Fruit fly (Drosophila melanogaster) whole organism, embryonic: ENCODE data around the gene CG15914.

Source experiments
- Atf6 ChIP-seq: fragments of 200-800 bp; sonication (Bioruptor generic); IDR thresholded peaks from 2 replicates; pipeline ENCODE4 v1.3.6; 2022; ENCODE audit warnings: missing biosample characterization, missing genetic modification characterization
- Awh ChIP-seq: fragments of 200-800 bp; sonication (Bioruptor generic); IDR thresholded peaks from 2 replicates; pipeline ENCODE4, ENCODE4 v1.3.6; 2022; ENCODE audit warnings: missing biosample characterization, missing genetic modification characterization
- BEAF-32 ChIP-seq: fragments of 200-800 bp; sonication (Bioruptor generic); optimal IDR thresholded peaks from 3 replicates; lab custom pipeline; 2017; ENCODE audit warnings: missing biosample characterization, missing genetic modification characterization, mild to moderate bottlenecking, moderate library complexity, missing genetic modification reagents
- Bgb ChIP-seq: fragments of 200-800 bp; sonication (Bioruptor generic); IDR thresholded peaks from 2 replicates; pipeline ENCODE4 v1.3.6; 2022; ENCODE audit warnings: missing biosample characterization, missing genetic modification characterization; ENCODE audit not compliant: partially characterized antibody
- CG11456 ChIP-seq: fragments of 200-800 bp; sonication (Bioruptor generic); IDR thresholded peaks from 3 replicates; pipeline ENCODE4 v1.3.6; 2022; ENCODE audit warnings: missing biosample characterization, missing genetic modification characterization
- CG12104 ChIP-seq: fragments of 200-800 bp; sonication (Bioruptor generic); optimal IDR thresholded peaks from 3 replicates; lab custom pipeline; 2016; ENCODE audit warnings: missing biosample characterization, missing genetic modification characterization
- CG18476 ChIP-seq: fragments of 200-800 bp; sonication (Bioruptor generic); optimal IDR thresholded peaks from 2 replicates; lab custom pipeline; 2016; ENCODE audit warnings: missing biosample characterization, mild to moderate bottlenecking, missing genetic modification characterization
- CG18619 ChIP-seq: fragments of 200-800 bp; sonication (Bioruptor generic); optimal IDR thresholded peaks from 3 replicates; lab custom pipeline; 2017; ENCODE audit warnings: missing biosample characterization, mild to moderate bottlenecking, missing genetic modification characterization
- CG2202 ChIP-seq: fragments of 200-800 bp; sonication (Bioruptor generic); optimal IDR thresholded peaks from 2 replicates; lab custom pipeline; 2018; ENCODE audit warnings: missing biosample characterization, mild to moderate bottlenecking, missing genetic modification characterization
- CG2889 ChIP-seq: fragments of 200-800 bp; sonication (Bioruptor generic); IDR thresholded peaks from 3 replicates; pipeline ENCODE4 v1.3.6; 2022; ENCODE audit warnings: missing biosample characterization, missing genetic modification characterization
- CG31224 ChIP-seq: fragments of 200-800 bp; sonication (Bioruptor generic); IDR thresholded peaks from 2 replicates; pipeline ENCODE4 v1.3.6; 2022; ENCODE audit warnings: missing biosample characterization, missing genetic modification characterization
- CG31388 ChIP-seq: fragments of 200-800 bp; sonication (Bioruptor generic); optimal IDR thresholded peaks from 2 replicates; lab custom pipeline; 2016; ENCODE audit warnings: missing biosample characterization, missing genetic modification characterization
- CG31441 ChIP-seq: fragments of 200-800 bp; sonication (Bioruptor generic); IDR thresholded peaks from 2 replicates; pipeline ENCODE4 v1.3.6; 2022; ENCODE audit warnings: missing biosample characterization, missing genetic modification characterization
- CG3281 ChIP-seq: fragments of 200-800 bp; sonication (Bioruptor generic); optimal IDR thresholded peaks from 3 replicates; lab custom pipeline; 2017; ENCODE audit warnings: missing biosample characterization, mild to moderate bottlenecking, missing genetic modification characterization
- CG3726 ChIP-seq: fragments of 200-800 bp; sonication (Bioruptor generic); IDR thresholded peaks from 3 replicates; pipeline ENCODE4, ENCODE4 v1.3.6; 2022; ENCODE audit warnings: missing biosample characterization, missing genetic modification characterization
- CG6254 ChIP-seq: fragments of 200-800 bp; sonication (Bioruptor generic); optimal IDR thresholded peaks from 3 replicates; lab custom pipeline; 2017; ENCODE audit warnings: mild to moderate bottlenecking, missing biosample characterization, missing genetic modification reagents, missing genetic modification characterization
- CG7357 ChIP-seq: fragments of 200-800 bp; sonication (Bioruptor generic); IDR thresholded peaks from 3 replicates; pipeline ENCODE4 v1.3.6; 2022; ENCODE audit warnings: missing biosample characterization, missing genetic modification characterization
- CHES-1-like ChIP-seq: fragments of 200-800 bp; sonication (Bioruptor generic); optimal IDR thresholded peaks from 2 replicates; lab custom pipeline; 2016; ENCODE audit warnings: missing biosample characterization, missing genetic modification characterization
- Chrac-16 ChIP-seq: fragments of 200-800 bp; sonication (Bioruptor generic); optimal IDR thresholded peaks from 3 replicates; lab custom pipeline; 2016; ENCODE audit warnings: missing biosample characterization, missing genetic modification characterization
- Dfd ChIP-seq, 2 experiments: fragments of >200 bp; optimal IDR thresholded peaks; 2 replicates each; lab custom pipeline; 2017; ENCODE audit warnings: missing biosample characterization in 2 of 2, missing genetic modification characterization in 2 of 2
- Fer2 ChIP-seq: fragments of 200-800 bp; sonication (Bioruptor generic); optimal IDR thresholded peaks from 2 replicates; lab custom pipeline; 2018; ENCODE audit warnings: missing biosample characterization, mild to moderate bottlenecking, missing genetic modification characterization, moderate library complexity
- Gsc ChIP-seq: fragments of 200-800 bp; sonication (Bioruptor generic); IDR thresholded peaks from 2 replicates; pipeline ENCODE4 v1.3.6; 2022; ENCODE audit warnings: missing biosample characterization, missing genetic modification characterization
- Lpt ChIP-seq: fragments of >200 bp; optimal IDR thresholded peaks from 2 replicates; lab custom pipeline; 2018; ENCODE audit warnings: missing biosample characterization, missing genetic modification characterization
- NFAT ChIP-seq: fragments of 200-800 bp; sonication (Bioruptor generic); IDR thresholded peaks from 2 replicates; pipeline ENCODE4 v1.3.6; 2022; ENCODE audit warnings: missing biosample characterization, missing genetic modification characterization
- Optix ChIP-seq: fragments of 200-800 bp; sonication (Bioruptor generic); IDR thresholded peaks from 3 replicates; pipeline ENCODE4 v1.3.6; 2022; ENCODE audit warnings: missing biosample characterization, missing genetic modification characterization
- Rfx ChIP-seq: fragments of 200-800 bp; sonication (Bioruptor generic); IDR thresholded peaks from 2 replicates; pipeline ENCODE4 v1.3.6; 2022; ENCODE audit warnings: missing biosample characterization, missing genetic modification characterization
- Scr ChIP-seq: fragments of 200-800 bp; sonication (Bioruptor generic); IDR thresholded peaks from 2 replicates; pipeline ENCODE4 v1.3.6; 2022; ENCODE audit warnings: missing biosample characterization, missing genetic modification characterization; ENCODE audit not compliant: partially characterized antibody
- Trl ChIP-seq, 3 experiments: fragments of >200 bp in 2 of 3; fragments of 200-800 bp in 1 of 3; sonication (Bioruptor generic) in 1 of 3; optimal IDR thresholded peaks; 2 replicates in 1 of 3; 3 replicates in 2 of 3; lab custom pipeline; 2016 to 2017; ENCODE audit warnings: missing biosample characterization in 1 of 3, missing genetic modification characterization in 1 of 3
- bowl ChIP-seq: fragments of 200-800 bp; sonication (Bioruptor generic); IDR thresholded peaks from 2 replicates; pipeline ENCODE4 v1.3.6; 2022; ENCODE audit warnings: missing biosample characterization, missing genetic modification characterization
- croc ChIP-seq: fragments of 200-800 bp; sonication (Bioruptor generic); conservative IDR thresholded peaks from 3 replicates; pipeline ENCODE4 v1.3.6; 2022; ENCODE audit warnings: missing biosample characterization, missing genetic modification characterization
- dan ChIP-seq: fragments of 200-800 bp; sonication (Bioruptor generic); IDR thresholded peaks from 2 replicates; pipeline ENCODE4 v1.3.6; 2022; ENCODE audit warnings: missing biosample characterization, missing genetic modification characterization
- dati ChIP-seq: fragments of 200-800 bp; sonication (Bioruptor generic); IDR thresholded peaks from 2 replicates; pipeline ENCODE4 v1.3.6; 2022; ENCODE audit warnings: missing biosample characterization, missing genetic modification characterization
- emc ChIP-seq: fragments of 200-800 bp; sonication (Bioruptor generic); optimal IDR thresholded peaks from 2 replicates; lab custom pipeline; 2016; ENCODE audit warnings: missing biosample characterization, missing genetic modification characterization
- ewg ChIP-seq: fragments of 200-800 bp; sonication (Bioruptor generic); optimal IDR thresholded peaks from 3 replicates; lab custom pipeline; 2017; ENCODE audit warnings: mild to moderate bottlenecking, missing biosample characterization, missing genetic modification reagents, missing genetic modification characterization
- grau ChIP-seq: fragments of 200-800 bp; optimal IDR thresholded peaks from 3 replicates; lab custom pipeline; 2019; ENCODE audit warnings: missing biosample characterization, mild to moderate bottlenecking, missing genetic modification characterization, moderate library complexity
- hb ChIP-seq: fragments of 200-800 bp; sonication (Bioruptor generic); IDR thresholded peaks from 3 replicates; pipeline ENCODE4 v1.3.6; 2022; ENCODE audit warnings: missing biosample characterization, missing genetic modification characterization; ENCODE audit not compliant: partially characterized antibody
- knrl ChIP-seq: fragments of 200-800 bp; sonication (Bioruptor generic); IDR thresholded peaks from 3 replicates; pipeline ENCODE4 v1.3.6; 2022; ENCODE audit warnings: missing biosample characterization, missing genetic modification characterization; ENCODE audit not compliant: partially characterized antibody
- nmo ChIP-seq: fragments of 200-800 bp; sonication (Bioruptor generic); optimal IDR thresholded peaks from 2 replicates; lab custom pipeline; 2018; ENCODE audit warnings: missing biosample characterization, mild to moderate bottlenecking, missing genetic modification characterization, moderate library complexity
- onecut ChIP-seq: fragments of 200-800 bp; sonication (Bioruptor generic); IDR thresholded peaks from 2 replicates; pipeline ENCODE4 v1.3.6; 2022; ENCODE audit warnings: missing biosample characterization, missing genetic modification characterization
- pan ChIP-seq, 4 experiments: fragments of >200 bp in 3 of 4; fragments of 200-800 bp in 1 of 4; sonication (Bioruptor generic) in 1 of 4; optimal IDR thresholded peaks in 3 of 4; IDR thresholded peaks in 1 of 4; 2 replicates each; pipeline versions ENCODE4 v1.3.6 to Lab custom; 2017 to 2022; ENCODE audit warnings: missing biosample characterization in 2 of 4, missing genetic modification characterization in 2 of 4, mixed read lengths in 1 of 4
- prd ChIP-seq, 3 experiments: fragments of >200 bp in 2 of 3; fragments of 200-800 bp in 1 of 3; sonication (Bioruptor generic) in 1 of 3; optimal IDR thresholded peaks in 2 of 3; IDR thresholded peaks in 1 of 3; 2 replicates in 2 of 3; 3 replicates in 1 of 3; pipeline versions ENCODE4 v1.3.6 to Lab custom; 2017 to 2022; ENCODE audit warnings: missing biosample characterization in 1 of 3, missing genetic modification characterization in 1 of 3
- pros ChIP-seq: fragments of 200-800 bp; sonication (Bioruptor generic); optimal IDR thresholded peaks from 3 replicates; lab custom pipeline; 2019; ENCODE audit warnings: missing biosample characterization, mild to moderate bottlenecking, missing genetic modification characterization, moderate library complexity
- rib ChIP-seq: fragments of 200-800 bp; sonication (Bioruptor generic); IDR thresholded peaks from 2 replicates; pipeline ENCODE4 v1.3.6; 2022; ENCODE audit warnings: missing biosample characterization, missing genetic modification characterization
- seq ChIP-seq: fragments of 200-800 bp; sonication (Bioruptor generic); IDR thresholded peaks from 2 replicates; pipeline ENCODE4 v1.3.6; 2022; ENCODE audit warnings: missing biosample characterization, missing genetic modification characterization
- sima ChIP-seq: fragments of 200-800 bp; sonication (Bioruptor generic); optimal IDR thresholded peaks from 2 replicates; lab custom pipeline; 2016; ENCODE audit warnings: missing biosample characterization, missing genetic modification characterization
- slou ChIP-seq: fragments of 200-800 bp; sonication (Bioruptor generic); optimal IDR thresholded peaks from 3 replicates; lab custom pipeline; 2016; ENCODE audit warnings: missing biosample characterization, missing genetic modification characterization
- sna ChIP-seq: fragments of 200-800 bp; sonication (Bioruptor generic); IDR thresholded peaks from 2 replicates; pipeline ENCODE4 v1.3.6; 2022; ENCODE audit warnings: missing biosample characterization, missing genetic modification characterization; ENCODE audit not compliant: partially characterized antibody
- sqz ChIP-seq: fragments of 200-800 bp; sonication (Bioruptor generic); optimal IDR thresholded peaks from 3 replicates; lab custom pipeline; 2018; ENCODE audit warnings: missing biosample characterization, mild to moderate bottlenecking, missing genetic modification characterization
- tin ChIP-seq: fragments of 200-800 bp; sonication (Bioruptor generic); optimal IDR thresholded peaks from 3 replicates; lab custom pipeline; 2016; ENCODE audit warnings: missing biosample characterization, missing genetic modification characterization
- vvl ChIP-seq: fragments of 200-800 bp; sonication (Bioruptor generic); IDR thresholded peaks from 2 replicates; pipeline ENCODE4 v1.3.6; 2022; ENCODE audit warnings: missing biosample characterization, missing genetic modification characterization

The CG15914 gene

dm6 chrX:15859869-15860268, 6.6 kb downstream of the CG15914 start, which contains the start of gene Gbeta13F (continued):
- TF ChIP-seq prd (optimal IDR thresholded peaks at IDR 0.05; lab: Kevin White, UChicago) (no peak), prd (GFP tag; IDR thresholded peaks at IDR 0.05; lab: Robert Waterston, UW) (peak; percentile 41; the same call in 1 of the 3 replicates), BEAF-32 (GFP tag; lab: Kevin White, UChicago) (peak; percentile 70), CG18619 (no peak), CG3726 (GFP tag; lab: Robert Waterston, UW) (no peak), emc (GFP tag; lab: Kevin White, UChicago) (no peak), dati (GFP tag; lab: Robert Waterston, UW) (no peak), vvl (GFP tag; lab: Robert Waterston, UW) (peak; percentile 24; the same call in 1 of the 2 replicates), rib (GFP tag; lab: Robert Waterston, UW) (no peak), CHES-1-like (no peak), sima (GFP tag; lab: Kevin White, UChicago) (no peak), CG31388 (GFP tag; lab: Kevin White, UChicago) (no peak), Scr (peak; percentile 56), sqz (no peak), nmo (GFP tag; lab: Kevin White, UChicago) (no peak), grau (tag; lab: Kevin White, UChicago) (no peak), hb (GFP tag; lab: Robert Waterston, UW) (peak; percentile 52; the same call in 2 of the 3 replicates), CG12104 (no peak), CG31224 (GFP tag; lab: Robert Waterston, UW) (no peak), croc (GFP tag; lab: Robert Waterston, UW) (no peak), bowl (GFP tag; lab: Robert Waterston, UW) (no peak), Lpt (GFP tag; lab: Kevin White, UChicago) (no peak), onecut (GFP tag; lab: Robert Waterston, UW) (no peak), Bgb (GFP tag; lab: Robert Waterston, UW) (peak; percentile 59), sna (GFP tag; lab: Robert Waterston, UW) (no peak), Optix (GFP tag; lab: Robert Waterston, UW) (no peak), CG3281 (GFP tag; lab: Kevin White, UChicago) (no peak), Dfd (GFP tag; optimal IDR thresholded peaks at IDR 0.05; lab: Kevin White, UChicago) (no peak), slou (no peak), Awh (GFP tag; lab: Robert Waterston, UW) (no peak), CG6254 (GFP tag; lab: Kevin White, UChicago) (no peak), CG11456 (GFP tag; lab: Robert Waterston, UW) (no peak), dan (GFP tag; lab: Robert Waterston, UW) (no peak), CG2202 (tag; lab: Kevin White, UChicago) (no peak), seq (GFP tag; lab: Robert Waterston, UW) (no peak), Atf6 (GFP tag; lab: Robert Waterston, UW) (no peak), CG18476 (no peak), ewg (GFP tag; lab: Kevin White, UChicago) (no peak), knrl (GFP tag; lab: Robert Waterston, UW) (peak; percentile 42; the same call in 2 of the 3 replicates), Rfx (peak; percentile 51; the same call in 1 of the 2 replicates), Fer2 (tag; lab: Kevin White, UChicago) (no peak), tin (GFP tag; lab: Kevin White, UChicago) (no peak), Chrac-16 (GFP tag; lab: Kevin White, UChicago) (no peak), CG7357 (peak; percentile 94), NFAT (no peak), CG2889 (no peak), pan (optimal IDR thresholded peaks at IDR 0.05; lab: Kevin White, UChicago) (no peak), pan (GFP tag; optimal IDR thresholded peaks at IDR 0.05 in 1 of 2, IDR thresholded peaks at IDR 0.05 in 1 of 2) (peak in 1 of 2 experiments; percentile 21), pros (GFP tag; lab: Kevin White, UChicago) (no peak), CG31441 (GFP tag; lab: Robert Waterston, UW) (no peak), Gsc (GFP tag; lab: Robert Waterston, UW) (no peak), Trl (optimal IDR thresholded peaks at IDR 0.05; lab: Kevin White, UChicago) (no peak), Trl (GFP tag; optimal IDR thresholded peaks at IDR 0.05; lab: Kevin White, UChicago) (no peak)
